Fruit fly (Drosophila melanogaster) whole organism, prepupa: ENCODE measurements around the gene CG32267.

Experiments
- CG11294 ChIP-seq: fragments of 200-800 bp; sonication (Bioruptor generic); IDR thresholded peaks from 2 replicates; pipeline ENCODE4 v1.3.6; 2022; ENCODE audit warnings: missing biosample characterization, missing genetic modification characterization
- CG1621 ChIP-seq: fragments of 200-800 bp; sonication (Bioruptor generic); optimal IDR thresholded peaks from 3 replicates; lab custom pipeline; 2018; ENCODE audit warnings: missing biosample characterization, mild to moderate bottlenecking, missing genetic modification characterization
- CG16779 ChIP-seq: fragments of 200-800 bp; sonication (Bioruptor generic); optimal IDR thresholded peaks from 3 replicates; lab custom pipeline; 2017; ENCODE audit warnings: missing biosample characterization, mild to moderate bottlenecking, missing genetic modification characterization
- CG3032 ChIP-seq: fragments of 200-800 bp; optimal IDR thresholded peaks from 2 replicates; lab custom pipeline; 2019; ENCODE audit warnings: missing biosample characterization, mild to moderate bottlenecking, missing genetic modification characterization, moderate library complexity
- CG34406 ChIP-seq: fragments of 200-800 bp; sonication (Bioruptor generic); optimal IDR thresholded peaks from 3 replicates; lab custom pipeline; 2016; ENCODE audit warnings: missing biosample characterization, missing genetic modification characterization
- CG6792 ChIP-seq: fragments of 200-800 bp; sonication (Bioruptor generic); optimal IDR thresholded peaks from 3 replicates; lab custom pipeline; 2016; ENCODE audit warnings: missing biosample characterization, missing genetic modification characterization
- Eip93F ChIP-seq: fragments of 200-800 bp; sonication (Bioruptor generic); optimal IDR thresholded peaks from 2 replicates; lab custom pipeline; 2016; ENCODE audit warnings: missing biosample characterization, mild to moderate bottlenecking, missing genetic modification characterization
- Lpt ChIP-seq: fragments of 200-800 bp; sonication (Bioruptor generic); optimal IDR thresholded peaks from 3 replicates; lab custom pipeline; 2016; ENCODE audit warnings: missing biosample characterization, missing genetic modification characterization
- Smox ChIP-seq: fragments of 200-800 bp; sonication (Bioruptor generic); optimal IDR thresholded peaks from 3 replicates; lab custom pipeline; 2016; ENCODE audit warnings: missing biosample characterization, missing genetic modification characterization
- acj6 ChIP-seq: fragments of 200-800 bp; sonication (Bioruptor generic); optimal IDR thresholded peaks from 3 replicates; lab custom pipeline; 2016; ENCODE audit warnings: missing biosample characterization, missing genetic modification characterization
- cyc ChIP-seq: fragments of 200-800 bp; sonication (Bioruptor generic); optimal IDR thresholded peaks from 3 replicates; lab custom pipeline; 2016; ENCODE audit warnings: missing biosample characterization, missing genetic modification characterization
- fd85E ChIP-seq: fragments of 200-800 bp; sonication (Bioruptor generic); optimal IDR thresholded peaks from 3 replicates; lab custom pipeline; 2016; ENCODE audit warnings: missing biosample characterization, missing genetic modification characterization

dm6 chr3L:3492116-3492747 is 20.3 kb upstream of the CG32267 start:
- TF ChIP-seq CG3032 (tag; lab: Kevin White, UChicago) = no peak
- no peak for TF ChIP-seq Lpt (GFP tag; lab: Kevin White, UChicago)
- no peak for TF ChIP-seq CG11294 (GFP tag; lab: Robert Waterston, UW)
- TF ChIP-seq cyc (GFP tag; lab: Kevin White, UChicago) = no peak
- no peak for TF ChIP-seq Smox (GFP tag; lab: Kevin White, UChicago)
- no peak for TF ChIP-seq Eip93F (GFP tag; lab: Kevin White, UChicago)
- TF ChIP-seq CG6792 (GFP tag; lab: Kevin White, UChicago) = no peak
- TF ChIP-seq acj6 (GFP tag; lab: Kevin White, UChicago) = no peak
- TF ChIP-seq CG34406 (GFP tag; lab: Kevin White, UChicago) = no peak
- TF ChIP-seq CG1621 (tag; lab: Kevin White, UChicago) = no peak
- no peak for TF ChIP-seq CG16779 (tag; lab: Kevin White, UChicago)
- TF ChIP-seq fd85E (GFP tag; lab: Kevin White, UChicago) = no peak
